Worm (Caenorhabditis elegans): Measurements from ENCODE around the gene cnk-1.

The cnk-1 gene

DNA sequence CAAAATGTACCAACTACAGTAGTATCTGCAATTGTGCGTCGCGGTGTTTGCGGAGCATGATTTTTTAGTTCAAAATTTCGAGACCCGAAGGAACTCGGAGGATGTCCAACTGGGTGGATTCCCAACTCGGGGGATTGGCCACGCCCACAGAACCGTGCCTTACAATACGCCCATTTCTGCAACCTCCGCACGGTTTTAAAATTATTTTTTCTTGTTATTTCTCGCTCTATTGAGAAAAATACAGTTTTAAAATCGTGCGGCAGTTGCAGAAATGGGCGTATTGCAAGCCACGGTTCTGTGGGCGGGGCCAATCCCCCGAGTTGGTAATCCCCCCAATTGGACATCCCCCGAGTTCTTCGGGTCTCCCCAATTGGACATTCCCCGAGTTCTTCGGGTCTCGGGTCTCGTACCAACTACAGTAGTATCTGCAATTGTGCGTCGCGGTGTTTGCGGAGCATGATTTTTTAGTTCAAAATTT, 49.2 kb downstream of the cnk-1 start (continued):
- peak; percentile 69; the same call in 1 of the 2 replicates for TF ChIP-seq Y95B8A.8 (GFP tag; IDR thresholded peaks at IDR 0.05)

DNA sequence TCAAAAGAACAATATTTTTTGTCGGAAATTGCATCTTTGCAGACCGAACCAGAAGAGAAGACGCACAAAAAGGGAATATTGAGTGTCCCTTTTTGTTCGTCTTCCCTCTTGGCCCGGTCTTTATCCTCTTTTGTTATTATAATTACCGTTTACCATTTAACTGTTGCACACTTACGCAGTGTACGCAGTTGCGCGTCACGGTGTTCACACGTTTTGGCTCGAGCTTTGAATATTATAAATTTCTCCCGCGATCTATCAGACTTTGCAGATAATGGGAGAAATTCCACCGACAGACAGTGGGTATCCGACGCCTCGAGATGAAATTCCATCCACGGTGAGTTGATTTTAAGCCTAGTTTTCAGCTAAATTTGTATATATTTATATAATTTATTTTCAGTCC, 49.7 kb downstream of the cnk-1 start, which contains the start of gene sas-7:
Gene sas-7 (plus strand): TSS at position 232 of the 400 bp plus-strand sequence.
- TF ChIP-seq efl-1 (GFP tag; optimal IDR thresholded peaks at IDR 0.05) (no peak), Y67H2A.10 (GFP tag; conservative IDR thresholded peaks at IDR 0.05) (no peak), ceh-40 (GFP tag; IDR thresholded peaks at IDR 0.05) (no peak)

DNA sequence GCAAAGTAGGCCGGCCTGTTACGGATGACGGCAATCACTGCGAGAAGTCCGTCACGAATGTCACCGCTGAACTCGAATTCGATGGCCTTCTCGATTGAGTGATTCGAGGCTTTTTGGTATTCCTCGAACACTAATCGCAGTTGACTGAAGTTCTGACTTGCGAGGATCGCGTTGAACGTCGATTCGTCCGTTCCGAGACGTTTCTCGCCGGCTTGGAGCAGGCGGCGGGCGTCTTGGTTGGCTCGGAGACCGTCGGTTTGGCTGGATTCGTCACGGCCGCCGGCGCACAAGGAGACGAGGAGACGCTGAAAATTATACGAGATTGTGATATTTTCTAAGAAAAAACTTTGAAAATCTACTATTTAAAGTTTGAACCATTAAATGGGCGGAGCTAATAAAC, 55.3 kb downstream of the cnk-1 start:
- TF ChIP-seq mes-4 (tag; optimal IDR thresholded peaks at IDR 0.05) (no peak), zfh-2 (GFP tag; conservative IDR thresholded peaks at IDR 0.05) (peak; percentile 83), nfyb-1 (GFP tag; IDR thresholded peaks at IDR 0.05) (0 out of 2 replicates have a peak, but pooled peaks have one; percentile 20), egrh-3 (GFP tag; IDR thresholded peaks at IDR 0.05) (peak; percentile 26; the same call in 1 of the 2 replicates)

All from whole organism, young adult.